Worm (Caenorhabditis elegans): ENCODE results near the gene Y46G5A.38.

- TF ChIP-seq hlh-17 (GFP tag; optimal IDR thresholded peaks at IDR 0.05; ENCODE audit: borderline replicate concordance) (no peak), lin-14 (GFP tag; optimal IDR thresholded peaks at IDR 0.05) (no peak), zag-1 (tag; optimal IDR thresholded peaks at IDR 0.05) (no peak), nhr-12 (tag; optimal IDR thresholded peaks at IDR 0.05) (no peak), nhr-77 (tag; optimal IDR thresholded peaks at IDR 0.05) (no peak), mep-1 (tag; optimal IDR thresholded peaks at IDR 0.05) (no peak), nhr-237 (tag; optimal IDR thresholded peaks at IDR 0.05) (no peak), ama-1 (optimal IDR thresholded peaks at IDR 0.05) (no peak), unc-62 (GFP tag; optimal IDR thresholded peaks at IDR 0.05) (no peak), tlp-1 (tag; optimal IDR thresholded peaks at IDR 0.05) (no peak), pax-3 (tag; optimal IDR thresholded peaks at IDR 0.05) (no peak), ceh-90 (tag; optimal IDR thresholded peaks at IDR 0.05) (no peak), swsn-7 (tag; optimal IDR thresholded peaks at IDR 0.05) (no peak), pag-3 (tag; optimal IDR thresholded peaks at IDR 0.05; ENCODE audit: borderline replicate concordance, insufficient read depth) (no peak)
These were observed 2.4 kb upstream of the Y46G5A.38 start for ce11 chrII:12824463-12824862.
